Worm (Caenorhabditis elegans): ENCODE measurements around the gene ZK1248.11.
"Not testable (repeated sequence)": the region's sequence is repeated elsewhere in the genome, so short reads cannot be mapped to it uniquely, and the experiment has no call there.

The ZK1248.11 gene

DNA sequence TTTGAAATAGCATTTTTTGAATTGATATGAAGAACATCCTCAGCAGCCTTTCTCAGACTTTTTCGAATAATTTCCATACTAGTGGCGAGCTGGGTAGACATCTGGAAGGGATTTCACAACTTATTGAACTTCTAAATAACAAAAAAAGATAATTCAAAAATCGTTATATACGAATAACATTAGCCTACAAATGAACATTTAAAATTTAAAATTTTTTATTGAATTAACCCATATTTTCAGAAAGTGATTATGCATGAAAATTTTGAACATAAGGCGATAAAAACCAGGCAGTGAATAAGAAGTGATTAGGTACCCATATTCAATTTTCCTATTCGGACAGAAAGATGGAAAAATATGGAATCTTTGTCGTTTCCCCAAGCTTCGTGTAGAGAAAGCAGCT is at the start of gene ZK1248.11:
TSS of gene ZK1248.11 (minus strand) at position 101 of the 400 bp plus-strand sequence.
- TF ChIP-seq him-1 (tag; optimal IDR thresholded peaks at IDR 0.05) (no peak), dao-5 (tag; optimal IDR thresholded peaks at IDR 0.05) (no peak), W03F9.2 (tag; optimal IDR thresholded peaks at IDR 0.05) (no peak)

DNA sequence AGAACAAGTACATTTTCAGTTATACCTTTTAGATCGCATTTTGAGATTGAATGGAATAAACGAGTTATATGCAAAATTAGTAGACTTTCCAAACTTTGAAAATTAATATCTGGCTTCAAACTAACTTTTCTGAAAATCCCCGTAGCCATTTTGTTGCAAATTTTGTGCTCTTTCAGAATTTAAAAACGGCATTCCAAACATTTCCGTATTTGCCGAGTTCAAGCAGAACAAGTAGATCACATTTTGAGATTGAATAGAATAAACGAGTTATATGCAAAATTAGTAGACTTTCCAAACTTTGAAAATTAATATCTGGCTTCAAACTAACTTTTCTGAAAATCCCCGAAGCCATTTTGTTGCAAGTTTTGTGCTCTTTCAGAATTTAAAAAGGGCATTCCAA is 48.1 kb upstream of the ZK1248.11 start, which contains the start of gene F55C12.2:
TSS of gene F55C12.2 (plus strand) at position 301 of the 400 bp plus-strand sequence.
- not testable (repeated sequence) for TF ChIP-seq dao-5, him-1, W03F9.2 (tag; optimal IDR thresholded peaks at IDR 0.05)

DNA sequence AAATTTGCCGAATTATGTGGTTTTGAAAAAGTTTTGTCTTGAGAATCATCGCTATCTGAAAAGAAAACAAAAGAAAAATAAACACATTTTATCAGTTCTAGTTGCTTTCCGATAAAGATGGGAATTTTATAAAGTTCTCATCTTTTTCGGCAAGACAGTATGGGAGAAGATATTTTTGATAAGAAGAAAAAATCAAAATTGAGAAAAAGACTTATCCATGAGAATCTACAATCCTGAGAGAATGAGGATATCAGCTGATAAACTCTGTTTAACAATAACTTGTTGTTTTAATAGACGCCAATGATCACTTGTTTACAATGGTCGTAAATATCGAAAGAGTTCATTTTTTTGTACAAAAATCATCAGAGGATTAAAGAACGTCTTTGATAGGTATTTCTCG is 47.7 kb upstream of the ZK1248.11 start, which contains the start of gene F55C12.6:
TSS of gene F55C12.6 (minus strand) at position 101 of the 400 bp plus-strand sequence.
- no peak for TF ChIP-seq W03F9.2 (tag; optimal IDR thresholded peaks at IDR 0.05)
- TF ChIP-seq him-1 (tag; optimal IDR thresholded peaks at IDR 0.05), result no peak
- TF ChIP-seq dao-5 (tag; optimal IDR thresholded peaks at IDR 0.05), result no peak

DNA sequence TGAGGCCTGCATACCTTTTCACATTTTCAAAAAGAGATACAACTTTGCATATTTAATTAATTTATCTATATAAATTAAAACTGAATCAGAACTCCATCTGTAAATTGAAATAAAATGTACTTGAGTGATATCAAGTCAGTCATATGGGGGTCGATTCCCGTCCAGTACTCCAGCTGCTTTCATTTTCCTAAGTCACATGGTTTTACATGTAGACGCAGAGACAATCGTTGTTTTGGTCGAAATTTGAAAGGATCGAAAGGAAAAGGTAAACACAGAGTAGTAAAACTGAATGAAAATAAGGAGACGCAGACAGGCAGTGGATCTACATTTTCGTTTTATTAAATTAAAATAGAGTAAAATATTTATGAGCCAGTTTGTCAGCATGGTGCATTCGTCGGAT is 45.7 kb upstream of the ZK1248.11 start:
- no peak for TF ChIP-seq dao-5 (tag; optimal IDR thresholded peaks at IDR 0.05)
- no peak for TF ChIP-seq W03F9.2 (tag; optimal IDR thresholded peaks at IDR 0.05)
- TF ChIP-seq him-1 (tag; optimal IDR thresholded peaks at IDR 0.05), result no peak

DNA sequence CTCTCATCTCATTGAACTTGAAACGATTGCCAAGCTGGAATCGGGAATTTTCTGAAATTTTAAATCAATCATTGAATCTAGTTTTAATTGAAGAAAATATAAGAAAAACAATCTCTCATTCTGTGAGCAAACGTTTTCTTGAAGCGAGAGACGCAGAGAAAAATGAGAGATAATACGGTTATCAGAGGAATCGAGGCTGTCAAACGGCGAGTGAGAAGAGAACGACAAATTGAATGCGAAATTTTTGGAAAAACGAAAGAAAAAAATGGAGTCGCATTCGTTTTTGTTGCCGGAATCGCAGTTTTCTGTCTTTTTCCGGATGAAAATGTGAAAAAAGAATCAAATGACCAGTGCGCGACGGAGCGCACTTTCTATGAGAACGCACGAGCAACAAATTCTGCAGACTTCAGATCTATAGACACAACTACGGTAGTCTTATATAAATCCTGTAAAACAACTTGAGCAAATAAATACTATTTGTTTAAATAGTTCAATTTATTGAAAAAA is 45.2 kb upstream of the ZK1248.11 start, which contains the start of gene tex-2:
TSS of gene tex-2 (minus strand) at position 51 of the 507 bp plus-strand sequence.
- no peak for TF ChIP-seq dao-5 (tag; optimal IDR thresholded peaks at IDR 0.05)
- TF ChIP-seq W03F9.2 (tag; optimal IDR thresholded peaks at IDR 0.05), result peak; percentile 23
- no peak for TF ChIP-seq him-1 (tag; optimal IDR thresholded peaks at IDR 0.05)

DNA sequence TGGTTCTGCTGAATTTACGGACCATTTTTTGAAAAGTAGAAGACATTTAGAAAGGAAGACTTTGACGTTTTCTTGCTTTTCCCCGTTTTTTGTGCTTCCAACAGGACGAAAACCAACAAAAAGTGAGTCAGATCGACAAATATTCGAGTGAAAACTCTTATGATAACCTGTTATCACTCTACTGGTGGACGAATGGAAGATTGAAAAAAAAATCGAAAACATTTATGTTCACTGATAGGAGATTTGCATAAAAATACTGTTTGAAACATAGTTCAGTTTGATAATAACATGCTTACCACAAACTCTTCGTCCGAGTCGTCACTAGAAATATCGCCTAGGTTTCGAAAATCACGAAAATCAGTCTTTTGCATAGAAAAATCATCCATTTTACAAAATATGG is 44.0 kb upstream of the ZK1248.11 start:
- no peak for TF ChIP-seq him-1 (tag; optimal IDR thresholded peaks at IDR 0.05)
- no peak for TF ChIP-seq dao-5 (tag; optimal IDR thresholded peaks at IDR 0.05)
- TF ChIP-seq W03F9.2 (tag; optimal IDR thresholded peaks at IDR 0.05), result no peak

DNA sequence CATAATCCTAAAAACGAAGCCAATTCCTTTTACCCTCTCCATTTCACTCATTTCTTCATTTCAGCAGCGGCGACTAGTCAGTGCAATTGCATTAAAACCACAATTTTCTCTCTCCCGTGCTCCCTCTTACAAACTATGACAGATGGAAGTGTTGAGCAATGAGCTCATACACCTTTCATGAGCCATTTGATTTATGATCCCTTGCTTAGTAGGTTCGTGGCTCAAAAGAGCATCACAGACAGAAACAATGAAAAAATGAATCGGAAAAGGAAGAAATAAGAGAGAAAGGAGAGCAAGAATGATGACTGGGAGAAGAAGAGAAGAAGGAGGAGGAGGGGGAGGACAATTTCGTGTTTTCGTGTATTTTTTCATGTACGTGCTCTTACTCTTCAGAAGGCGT is 43.1 kb upstream of the ZK1248.11 start:
- TF ChIP-seq him-1 (tag; optimal IDR thresholded peaks at IDR 0.05) (no peak), dao-5 (tag; optimal IDR thresholded peaks at IDR 0.05) (no peak), W03F9.2 (tag; optimal IDR thresholded peaks at IDR 0.05) (no peak)

DNA sequence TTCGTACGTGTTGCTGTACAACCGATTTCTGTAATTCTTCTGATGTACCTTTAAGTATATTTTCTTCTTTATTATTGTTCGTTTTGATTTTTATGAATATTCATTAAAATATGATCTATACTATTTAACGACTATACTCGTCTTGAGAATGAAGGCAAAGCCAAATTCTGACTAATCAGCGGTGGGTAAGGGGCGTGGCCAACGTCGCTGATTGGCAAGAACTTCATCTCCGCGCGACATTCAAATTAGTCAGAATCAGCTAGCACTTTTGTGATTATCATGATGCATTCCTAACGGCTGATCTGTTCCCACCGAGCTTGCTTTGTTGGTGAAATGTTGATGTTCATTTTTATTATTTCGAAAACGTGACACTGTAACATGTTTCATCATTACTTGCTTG is 38.5 kb upstream of the ZK1248.11 start:
- TF ChIP-seq W03F9.2 (tag; optimal IDR thresholded peaks at IDR 0.05), result no peak

DNA sequence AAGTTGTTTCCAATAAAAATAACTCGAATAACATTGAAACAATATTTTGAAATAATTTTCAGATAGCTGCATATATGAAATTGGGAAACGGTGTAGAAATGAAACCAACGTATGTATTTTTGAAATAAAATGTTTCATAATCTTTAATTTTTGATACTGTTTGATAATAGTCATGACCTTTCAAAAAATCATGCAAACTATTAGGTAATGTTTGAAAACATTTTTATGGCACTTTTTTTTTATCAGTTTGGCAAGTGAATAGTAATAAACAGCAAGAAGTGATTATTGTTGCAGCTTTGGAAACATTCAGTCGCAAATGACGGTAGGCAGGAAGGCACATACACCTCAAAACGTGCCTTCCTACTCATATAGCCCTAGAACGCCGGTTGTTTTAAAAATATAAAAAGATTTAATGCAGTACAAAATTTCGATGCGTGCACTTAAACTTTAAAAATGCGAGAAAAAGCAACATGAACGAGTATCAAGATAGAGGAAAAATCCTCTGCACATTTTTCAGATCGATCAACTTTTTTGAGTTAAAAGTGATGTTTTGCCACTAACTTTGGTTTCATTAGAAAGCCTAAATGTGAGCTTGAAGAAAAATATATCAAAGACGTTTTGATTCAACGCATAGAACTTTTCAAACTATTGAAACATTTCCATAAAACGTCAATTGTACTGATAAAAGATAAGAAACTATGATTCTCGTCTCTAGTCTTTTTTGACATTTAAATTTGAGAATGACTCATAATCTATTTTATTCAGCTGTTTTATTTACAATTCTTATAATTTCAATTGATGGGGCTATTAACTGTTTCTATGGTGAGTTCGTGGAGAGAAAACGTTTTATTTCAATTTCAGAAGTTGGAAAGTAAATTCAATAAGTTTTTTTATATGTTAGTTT is 37.3 kb upstream of the ZK1248.11 start, which contains the start of gene F55C12.19:
TSS of gene F55C12.19 (plus strand) at position 735 of the 904 bp plus-strand sequence.
- TF ChIP-seq dao-5 (tag; optimal IDR thresholded peaks at IDR 0.05) (no peak), W03F9.2 (tag; optimal IDR thresholded peaks at IDR 0.05) (no peak), him-1 (tag; optimal IDR thresholded peaks at IDR 0.05) (no peak)

DNA sequence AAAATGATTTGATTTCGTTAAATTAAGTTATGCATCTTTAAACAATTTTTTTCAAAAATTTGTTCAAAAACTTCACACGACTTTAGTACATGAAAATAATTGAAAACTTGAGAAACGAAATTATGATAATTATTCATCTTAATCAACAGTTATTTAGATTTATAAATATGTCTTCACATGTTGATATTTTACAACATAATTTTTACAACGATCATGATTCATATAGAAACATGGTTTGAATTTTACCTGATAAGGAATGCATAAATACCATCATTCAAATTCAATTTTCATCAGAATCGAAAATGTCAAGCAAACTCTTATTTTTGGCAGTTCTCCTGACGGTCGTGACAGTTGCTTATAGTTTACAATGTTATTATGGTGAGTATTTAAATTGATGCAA is 35.5 kb upstream of the ZK1248.11 start, which contains the start of gene tag-234:
TSS of gene tag-234 (plus strand) at position 301 of the 400 bp plus-strand sequence.
- no peak for TF ChIP-seq W03F9.2 (tag; optimal IDR thresholded peaks at IDR 0.05)
- TF ChIP-seq dao-5 (tag; optimal IDR thresholded peaks at IDR 0.05), result no peak
- no peak for TF ChIP-seq him-1 (tag; optimal IDR thresholded peaks at IDR 0.05)

DNA sequence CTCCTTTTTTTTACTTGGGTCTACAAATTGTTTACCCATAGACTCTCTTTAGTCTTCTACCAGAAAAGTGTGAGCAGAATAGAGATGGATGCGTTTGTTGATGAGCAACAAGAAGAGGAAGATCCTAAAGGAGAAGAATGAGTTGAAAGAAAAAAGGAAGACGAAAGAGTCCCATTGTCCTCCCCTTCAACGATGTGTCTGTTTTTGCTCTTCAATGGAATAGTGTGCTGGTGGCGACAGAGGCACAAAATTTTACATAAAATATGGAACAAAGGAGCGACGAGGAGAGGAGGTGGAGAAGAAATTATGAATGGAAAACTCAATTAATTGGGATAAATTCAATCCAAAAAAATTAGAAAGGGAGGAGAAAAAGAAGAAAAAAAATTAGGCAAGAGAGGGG is 32.2 kb upstream of the ZK1248.11 start:
- TF ChIP-seq W03F9.2 (tag; optimal IDR thresholded peaks at IDR 0.05), result no peak
- no peak for TF ChIP-seq him-1 (tag; optimal IDR thresholded peaks at IDR 0.05)
- TF ChIP-seq dao-5 (tag; optimal IDR thresholded peaks at IDR 0.05), result no peak

DNA sequence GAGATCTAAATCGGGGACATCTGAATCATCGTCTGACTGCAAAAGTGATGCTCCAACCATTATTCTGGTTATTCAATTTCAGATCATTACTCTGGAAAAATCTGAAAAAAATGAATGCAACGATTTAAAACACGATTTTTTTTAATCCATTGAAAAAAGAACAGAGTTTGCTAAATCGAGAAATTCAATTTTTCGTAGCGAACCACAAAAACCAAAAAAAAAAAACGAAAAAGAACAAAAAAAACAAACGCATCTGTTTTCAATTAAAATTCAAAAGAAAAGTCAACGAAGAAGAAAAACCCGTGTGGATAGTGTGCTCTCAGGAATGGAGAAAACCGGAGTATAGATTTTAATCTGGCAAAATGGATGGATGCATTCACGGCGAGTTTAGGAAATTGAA is 29.9 kb upstream of the ZK1248.11 start, which contains the start of gene F55C12.4:
TSS of gene F55C12.4 (minus strand) at position 101 of the 400 bp plus-strand sequence.
- no peak for TF ChIP-seq W03F9.2 (tag; optimal IDR thresholded peaks at IDR 0.05)
- no peak for TF ChIP-seq him-1 (tag; optimal IDR thresholded peaks at IDR 0.05)
- TF ChIP-seq dao-5 (tag; optimal IDR thresholded peaks at IDR 0.05), result no peak

DNA sequence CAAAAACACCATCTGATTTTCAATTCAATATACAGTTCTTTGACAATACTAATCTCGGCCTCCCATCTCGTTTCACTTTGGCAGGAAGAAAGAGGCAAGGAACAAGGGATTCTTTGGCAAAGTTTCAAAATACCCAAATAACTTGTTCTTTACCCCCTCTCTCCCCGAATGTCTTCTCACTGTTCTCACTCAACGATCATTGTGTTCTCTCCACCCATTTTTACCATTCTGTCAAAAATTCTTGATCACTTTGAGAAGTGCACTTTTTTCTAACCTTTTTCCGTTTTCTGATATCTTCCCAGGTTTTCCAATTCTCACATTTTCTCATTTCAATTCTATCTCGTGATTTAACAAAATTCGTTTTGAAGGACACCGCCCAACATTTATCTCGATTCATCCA is 25.7 kb upstream of the ZK1248.11 start, which contains the start of gene H41C03.1:
TSS of gene H41C03.1 (plus strand) at position 301 of the 400 bp plus-strand sequence.
- no peak for TF ChIP-seq him-1 (tag; optimal IDR thresholded peaks at IDR 0.05)
- no peak for TF ChIP-seq dao-5 (tag; optimal IDR thresholded peaks at IDR 0.05)
- TF ChIP-seq W03F9.2 (tag; optimal IDR thresholded peaks at IDR 0.05), result no peak

DNA sequence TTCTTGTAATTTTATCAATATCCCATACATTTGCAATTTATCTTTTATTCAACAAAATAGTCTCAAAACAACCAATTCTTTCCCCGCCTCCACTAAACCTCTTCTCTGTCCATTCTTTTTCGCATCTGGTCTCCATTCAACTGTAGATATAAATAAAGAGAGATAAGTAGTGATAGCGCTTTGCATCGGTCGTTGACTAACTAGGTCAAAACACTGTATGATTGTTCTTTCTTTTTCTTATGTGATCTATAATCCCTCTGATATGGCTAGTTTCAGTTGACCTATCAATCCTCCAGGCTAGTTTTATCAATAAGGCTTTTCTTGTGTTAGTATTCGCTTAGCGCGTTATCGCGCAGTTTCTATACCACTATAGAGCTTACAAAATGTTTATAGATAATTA is 24.9 kb upstream of the ZK1248.11 start:
- no peak for TF ChIP-seq W03F9.2 (tag; optimal IDR thresholded peaks at IDR 0.05)
- no peak for TF ChIP-seq dao-5 (tag; optimal IDR thresholded peaks at IDR 0.05)
